Worm (Caenorhabditis elegans): ENCODE data around the gene B0252.1.
"Not testable (repeated sequence)": the region's sequence is repeated elsewhere in the genome, so short reads cannot be mapped to it uniquely, and the experiment has no call there.

ce11 chrII:6907657-6908056 lies 11.8 kb upstream of the B0252.1 start, which contains the start of gene B0252.3:
- not testable (repeated sequence) for TF ChIP-seq mel-28 (tag; optimal IDR thresholded peaks at IDR 0.05; ENCODE audit: borderline replicate concordance); hlh-26 (GFP tag; conservative IDR thresholded peaks at IDR 0.05); madf-3 (GFP tag; IDR thresholded peaks at IDR 0.05); unc-62 (GFP tag; optimal IDR thresholded peaks at IDR 0.05); cebp-1 (GFP tag; IDR thresholded peaks at IDR 0.05); cebp-1 (tag; optimal IDR thresholded peaks at IDR 0.05); lin-26 (GFP tag; IDR thresholded peaks at IDR 0.05)
